Worm (Caenorhabditis elegans) whole organism, L4/young adult: ENCODE measurements around the gene C27A2.12.

ENCODE experiments used
- W03F9.2 ChIP-seq: fragments of 150-350 bp; optimal IDR thresholded peaks from 2 replicates; lab custom pipeline; 2014; ENCODE audit warnings: missing biosample characterization, missing genetic modification characterization
- dao-5 ChIP-seq: sonication (generic microtip); optimal IDR thresholded peaks from 2 replicates; lab custom pipeline; 2016; ENCODE audit warnings: missing genotype, missing genetic modification characterization, moderate library complexity, missing compliant biosample characterization
- him-1 ChIP-seq: sonication (generic microtip); optimal IDR thresholded peaks from 2 replicates; lab custom pipeline; 2016; ENCODE audit warnings: missing genotype, missing genetic modification reagents, missing genetic modification characterization, missing compliant biosample characterization

DNA sequence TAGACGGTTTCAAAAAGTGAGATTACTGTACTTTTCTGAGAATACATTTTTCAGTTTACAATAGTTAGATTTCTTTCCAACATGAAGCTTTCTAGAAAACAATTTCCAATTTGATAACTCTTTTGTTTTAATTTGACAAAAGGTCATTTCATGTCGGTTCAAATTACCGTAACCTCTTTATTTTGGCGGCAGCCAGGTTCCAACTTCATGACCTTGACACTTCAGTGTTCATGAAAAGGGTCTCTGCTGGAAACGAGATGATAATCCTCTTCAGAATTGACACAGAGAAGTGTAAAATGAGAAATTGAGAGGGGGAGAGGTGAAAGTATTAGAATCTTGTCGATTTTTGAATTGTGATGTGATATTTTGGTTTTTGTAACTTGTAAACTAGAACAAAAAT is 36.4 kb downstream of the C27A2.12 start:
- no peak for TF ChIP-seq him-1 (tag; lab: Kevin White, UChicago)
- TF ChIP-seq W03F9.2 (tag; lab: Kevin White, UChicago), result no peak
- no peak for TF ChIP-seq dao-5 (tag; lab: Kevin White, UChicago)
